Fruit fly (Drosophila melanogaster) whole organism, embryonic: ENCODE data around the gene CG17124.

Source experiments
- Blimp-1 ChIP-seq: fragments of 200-800 bp; sonication (Bioruptor generic); optimal IDR thresholded peaks from 3 replicates; lab custom pipeline; 2018; ENCODE audit warnings: missing biosample characterization, missing genetic modification characterization, mild to moderate bottlenecking, moderate library complexity, missing genetic modification reagents
- CG10321 ChIP-seq: fragments of 200-800 bp; sonication (Bioruptor generic); IDR thresholded peaks from 2 replicates; pipeline ENCODE4 v1.3.6; 2022; ENCODE audit warnings: missing biosample characterization, missing genetic modification characterization
- CG10543 ChIP-seq: fragments of 200-800 bp; sonication (Bioruptor generic); optimal IDR thresholded peaks from 3 replicates; lab custom pipeline; 2017; ENCODE audit warnings: missing biosample characterization, mild to moderate bottlenecking, missing genetic modification characterization, moderate library complexity
- CG10565 ChIP-seq: fragments of 200-800 bp; sonication (Bioruptor generic); optimal IDR thresholded peaks from 3 replicates; lab custom pipeline; 2016; ENCODE audit warnings: missing biosample characterization, mild to moderate bottlenecking, missing genetic modification characterization
- CG10979 ChIP-seq: fragments of 200-800 bp; sonication (Bioruptor generic); optimal IDR thresholded peaks from 2 replicates; lab custom pipeline; 2018; ENCODE audit warnings: missing biosample characterization, mild to moderate bottlenecking, missing genetic modification characterization, moderate library complexity
- CG11560 ChIP-seq: fragments of 200-800 bp; sonication (Bioruptor generic); IDR thresholded peaks from 3 replicates; pipeline ENCODE4 v1.3.6; 2022; ENCODE audit warnings: missing biosample characterization, missing genetic modification characterization
- CG11723 ChIP-seq: fragments of 200-800 bp; sonication (Bioruptor generic); optimal IDR thresholded peaks from 2 replicates; lab custom pipeline; 2017; ENCODE audit warnings: missing biosample characterization, mild to moderate bottlenecking, missing genetic modification characterization
- CG12155 ChIP-seq: fragments of 200-800 bp; sonication (Bioruptor generic); optimal IDR thresholded peaks from 3 replicates; lab custom pipeline; 2016; ENCODE audit warnings: missing biosample characterization, missing genetic modification characterization
- CG12391 ChIP-seq: fragments of 200-800 bp; sonication (Bioruptor generic); optimal IDR thresholded peaks from 3 replicates; lab custom pipeline; 2018; ENCODE audit warnings: missing biosample characterization, mild to moderate bottlenecking, missing genetic modification characterization, moderate library complexity
- CG12769 ChIP-seq: fragments of 200-800 bp; sonication (Bioruptor generic); optimal IDR thresholded peaks from 2 replicates; lab custom pipeline; 2019; ENCODE audit warnings: missing biosample characterization, mild to moderate bottlenecking, missing genetic modification characterization, moderate library complexity
- CG13123 ChIP-seq: fragments of 200-800 bp; sonication (Bioruptor generic); optimal IDR thresholded peaks from 2 replicates; lab custom pipeline; 2016; ENCODE audit warnings: missing biosample characterization, missing genetic modification characterization
- CG14050 ChIP-seq: fragments of 200-800 bp; sonication (Bioruptor generic); IDR thresholded peaks from 3 replicates; pipeline ENCODE4 v1.3.6; 2022; ENCODE audit warnings: missing biosample characterization, missing genetic modification characterization
- CG14667 ChIP-seq: fragments of 200-800 bp; sonication (Bioruptor generic); IDR thresholded peaks from 2 replicates; pipeline ENCODE4 v1.3.6; 2022; ENCODE audit warnings: missing biosample characterization, missing genetic modification characterization
- CG14965 ChIP-seq: fragments of 200-800 bp; sonication (Bioruptor generic); optimal IDR thresholded peaks from 2 replicates; lab custom pipeline; 2016; ENCODE audit warnings: missing biosample characterization, missing genetic modification characterization, borderline replicate concordance
- CG17385 ChIP-seq: fragments of 200-800 bp; sonication (Bioruptor generic); optimal IDR thresholded peaks from 3 replicates; lab custom pipeline; 2018; ENCODE audit warnings: missing biosample characterization, mild to moderate bottlenecking, missing genetic modification characterization
- CG1792 ChIP-seq: fragments of 200-800 bp; sonication (Bioruptor generic); optimal IDR thresholded peaks from 2 replicates; lab custom pipeline; 2016; ENCODE audit warnings: missing biosample characterization, missing genetic modification characterization
- CG3065 ChIP-seq: fragments of 200-800 bp; sonication (Bioruptor generic); optimal IDR thresholded peaks from 2 replicates; lab custom pipeline; 2016; ENCODE audit warnings: missing biosample characterization, missing genetic modification characterization
- CG31365 ChIP-seq: fragments of 200-800 bp; sonication (Bioruptor generic); optimal IDR thresholded peaks from 2 replicates; lab custom pipeline; 2018; ENCODE audit warnings: missing biosample characterization, mild to moderate bottlenecking, missing genetic modification characterization
- CG32772 ChIP-seq: fragments of 200-800 bp; sonication (Bioruptor generic); IDR thresholded peaks from 2 replicates; pipeline ENCODE4 v1.3.6; 2022; ENCODE audit warnings: missing biosample characterization, missing genetic modification characterization
- CG3407 ChIP-seq: fragments of 200-800 bp; sonication (Bioruptor generic); optimal IDR thresholded peaks from 2 replicates; lab custom pipeline; 2018; ENCODE audit warnings: missing biosample characterization, mild to moderate bottlenecking, missing genetic modification characterization
- CG34376 ChIP-seq: fragments of 200-800 bp; sonication (Bioruptor generic); optimal IDR thresholded peaks from 2 replicates; lab custom pipeline; 2018; ENCODE audit warnings: missing biosample characterization, mild to moderate bottlenecking, missing genetic modification characterization
- CG34422 ChIP-seq: fragments of 200-800 bp; sonication (Bioruptor generic); IDR thresholded peaks from 3 replicates; pipeline ENCODE4 v1.3.6; 2022; ENCODE audit warnings: missing biosample characterization, missing genetic modification characterization
- CG4404 ChIP-seq: fragments of 200-800 bp; sonication (Bioruptor generic); IDR thresholded peaks from 2 replicates; pipeline ENCODE4 v1.3.6; 2022; ENCODE audit warnings: missing biosample characterization, missing genetic modification characterization
- CG4424 ChIP-seq: fragments of 200-800 bp; sonication (Bioruptor generic); optimal IDR thresholded peaks from 3 replicates; lab custom pipeline; 2016; ENCODE audit warnings: missing biosample characterization, missing genetic modification characterization
- CG5180 ChIP-seq: fragments of 200-800 bp; sonication (Bioruptor generic); optimal IDR thresholded peaks from 3 replicates; lab custom pipeline; 2017; ENCODE audit warnings: missing biosample characterization, missing genetic modification characterization, mild to moderate bottlenecking, moderate library complexity, missing genetic modification reagents
- CG6175 ChIP-seq: fragments of 200-800 bp; sonication (Bioruptor generic); IDR thresholded peaks from 3 replicates; pipeline ENCODE4 v1.3.6; 2022; ENCODE audit warnings: missing biosample characterization, missing genetic modification characterization
- CG7839 ChIP-seq: fragments of 200-800 bp; sonication (Bioruptor generic); optimal IDR thresholded peaks from 3 replicates; lab custom pipeline; 2018; ENCODE audit warnings: missing biosample characterization, mild to moderate bottlenecking, missing genetic modification characterization, moderate library complexity
- Camta ChIP-seq: fragments of 200-800 bp; sonication (Bioruptor generic); optimal IDR thresholded peaks from 2 replicates; lab custom pipeline; 2016; ENCODE audit warnings: missing biosample characterization, missing genetic modification characterization
- Chrac-16 ChIP-seq: fragments of 200-800 bp; sonication (Bioruptor generic); optimal IDR thresholded peaks from 3 replicates; lab custom pipeline; 2016; ENCODE audit warnings: missing biosample characterization, missing genetic modification characterization
- HLHmδ ChIP-seq: fragments of 200-800 bp; sonication (Bioruptor generic); optimal IDR thresholded peaks from 2 replicates; lab custom pipeline; 2018; ENCODE audit warnings: missing biosample characterization, mild to moderate bottlenecking, missing genetic modification characterization, moderate library complexity
- Hr3 ChIP-seq: fragments of 200-800 bp; sonication (Bioruptor generic); optimal IDR thresholded peaks from 3 replicates; lab custom pipeline; 2016; ENCODE audit warnings: missing biosample characterization, missing genetic modification characterization
- Pdp1 ChIP-seq, 2 experiments: fragments of 200-800 bp; sonication (Bioruptor generic); optimal IDR thresholded peaks; 3 replicates each; lab custom pipeline; 2016; ENCODE audit warnings: missing biosample characterization in 2 of 2, missing genetic modification characterization in 2 of 2, mild to moderate bottlenecking in 1 of 2, moderate library complexity in 1 of 2
- Side ChIP-seq: fragments of 200-800 bp; sonication (Bioruptor generic); optimal IDR thresholded peaks from 2 replicates; lab custom pipeline; 2016; ENCODE audit warnings: missing biosample characterization, missing genetic modification characterization
- Sry-β ChIP-seq: fragments of 200-800 bp; sonication (Bioruptor generic); optimal IDR thresholded peaks from 2 replicates; lab custom pipeline; 2018; ENCODE audit warnings: missing biosample characterization, mild to moderate bottlenecking, missing genetic modification characterization, moderate library complexity
- Vsx1 ChIP-seq: fragments of 200-800 bp; sonication (Bioruptor generic); optimal IDR thresholded peaks from 2 replicates; lab custom pipeline; 2017; ENCODE audit warnings: missing biosample characterization, mild to moderate bottlenecking, missing genetic modification characterization, missing genetic modification reagents
- danr ChIP-seq: fragments of 200-800 bp; sonication (Bioruptor generic); IDR thresholded peaks from 2 replicates; pipeline ENCODE4 v1.3.6; 2022; ENCODE audit warnings: missing biosample characterization, missing genetic modification characterization
- dmrt11E ChIP-seq: fragments of 200-800 bp; sonication (Bioruptor generic); optimal IDR thresholded peaks from 3 replicates; lab custom pipeline; 2018; ENCODE audit warnings: missing biosample characterization, mild to moderate bottlenecking, missing genetic modification characterization, moderate library complexity
- eve ChIP-seq, 2 experiments: fragments of >200 bp; optimal IDR thresholded peaks; 2 replicates each; lab custom pipeline; 2017; ENCODE audit warnings: missing biosample characterization in 2 of 2, missing genetic modification characterization in 2 of 2
- fd96Cb ChIP-seq: fragments of 200-800 bp; sonication (Bioruptor generic); optimal IDR thresholded peaks from 2 replicates; lab custom pipeline; 2018; ENCODE audit warnings: missing biosample characterization, mild to moderate bottlenecking, missing genetic modification characterization, moderate library complexity
- fu2 ChIP-seq: fragments of 200-800 bp; sonication (Bioruptor generic); optimal IDR thresholded peaks from 2 replicates; lab custom pipeline; 2016; ENCODE audit warnings: missing biosample characterization, missing genetic modification characterization
- hkb ChIP-seq, 2 experiments: fragments of 200-800 bp in 1 of 2; fragments of >200 bp in 1 of 2; sonication (Bioruptor generic) in 1 of 2; IDR thresholded peaks in 1 of 2; optimal IDR thresholded peaks in 1 of 2; 2 replicates each; pipeline versions ENCODE4 v1.3.6 to Lab custom; 2017 to 2022; ENCODE audit warnings: missing biosample characterization in 1 of 2, missing genetic modification characterization in 1 of 2
- onecut ChIP-seq: fragments of 200-800 bp; sonication (Bioruptor generic); IDR thresholded peaks from 2 replicates; pipeline ENCODE4 v1.3.6; 2022; ENCODE audit warnings: missing biosample characterization, missing genetic modification characterization
- pan ChIP-seq, 4 experiments: fragments of >200 bp in 3 of 4; fragments of 200-800 bp in 1 of 4; sonication (Bioruptor generic) in 1 of 4; optimal IDR thresholded peaks in 3 of 4; IDR thresholded peaks in 1 of 4; 2 replicates each; pipeline versions ENCODE4 v1.3.6 to Lab custom; 2017 to 2022; ENCODE audit warnings: missing biosample characterization in 2 of 4, missing genetic modification characterization in 2 of 4, mixed read lengths in 1 of 4
- pros ChIP-seq: fragments of 200-800 bp; sonication (Bioruptor generic); optimal IDR thresholded peaks from 3 replicates; lab custom pipeline; 2019; ENCODE audit warnings: missing biosample characterization, mild to moderate bottlenecking, missing genetic modification characterization, moderate library complexity
- pzg ChIP-seq: fragments of 200-800 bp; sonication (Bioruptor generic); optimal IDR thresholded peaks from 3 replicates; lab custom pipeline; 2018; ENCODE audit warnings: missing biosample characterization, mild to moderate bottlenecking, missing genetic modification characterization, moderate library complexity
- rib ChIP-seq: fragments of 200-800 bp; sonication (Bioruptor generic); IDR thresholded peaks from 2 replicates; pipeline ENCODE4 v1.3.6; 2022; ENCODE audit warnings: missing biosample characterization, missing genetic modification characterization
- row ChIP-seq: fragments of 200-800 bp; sonication (Bioruptor generic); IDR thresholded peaks from 3 replicates; pipeline ENCODE4 v1.3.6; 2022; ENCODE audit warnings: missing biosample characterization, missing genetic modification characterization
- scrt ChIP-seq: fragments of 200-800 bp; sonication (Bioruptor generic); optimal IDR thresholded peaks from 2 replicates; lab custom pipeline; 2018; ENCODE audit warnings: missing biosample characterization, mild to moderate bottlenecking, missing genetic modification characterization, moderate library complexity
- unc-4 ChIP-seq: fragments of 200-800 bp; sonication (Bioruptor generic); IDR thresholded peaks from 2 replicates; pipeline ENCODE4 v1.3.6; 2022; ENCODE audit warnings: missing biosample characterization, missing genetic modification characterization; ENCODE audit not compliant: partially characterized antibody
- wor ChIP-seq: fragments of 200-800 bp; sonication (Bioruptor generic); IDR thresholded peaks from 2 replicates; pipeline ENCODE4 v1.3.6; 2022; ENCODE audit warnings: missing biosample characterization, missing genetic modification characterization

Gene CG17124

DNA sequence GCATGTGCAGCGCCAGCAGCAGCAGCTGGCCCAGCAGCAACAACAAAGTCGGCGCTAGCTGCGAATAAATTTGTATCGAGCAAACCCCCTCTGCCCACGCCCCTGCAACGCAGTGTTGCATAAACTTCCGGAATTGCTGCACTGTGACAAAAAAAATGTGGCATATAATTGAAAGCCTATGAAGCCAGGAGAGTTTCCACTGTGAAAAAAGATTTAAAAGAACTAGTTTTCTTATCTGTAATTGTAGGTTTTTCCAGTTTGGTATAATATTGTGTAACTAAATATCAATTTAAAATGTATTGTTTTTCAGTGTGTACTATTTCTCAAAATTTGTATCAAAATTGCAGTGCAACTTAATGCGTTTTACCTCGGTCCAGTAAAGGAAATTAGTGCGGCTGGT is 7.9 kb downstream of the CG17124 start (continued):
- no peak for TF ChIP-seq CG7839 (tag; lab: Kevin White, UChicago)
- no peak for TF ChIP-seq CG11560 (tag; lab: Robert Waterston, UW)
- no peak for TF ChIP-seq unc-4 (GFP tag; lab: Robert Waterston, UW)
- no peak for TF ChIP-seq CG10543 (GFP tag; lab: Kevin White, UChicago)
- TF ChIP-seq Blimp-1 (GFP tag; lab: Kevin White, UChicago): peak; percentile 26
- 0 out of 3 replicates have a peak, but pooled peaks have one; percentile 14 for TF ChIP-seq row
- no peak for TF ChIP-seq Hr3 (GFP tag; lab: Kevin White, UChicago)
- TF ChIP-seq Pdp1 (GFP tag; optimal IDR thresholded peaks at IDR 0.05; lab: Kevin White, UChicago): peak in 1 of 2 experiments; percentile 45
- TF ChIP-seq eve (GFP tag; optimal IDR thresholded peaks at IDR 0.05; lab: Kevin White, UChicago): no peak
- TF ChIP-seq pros (GFP tag; lab: Kevin White, UChicago): no peak
- no peak for TF ChIP-seq CG14050
- TF ChIP-seq CG12155 (GFP tag; lab: Kevin White, UChicago): no peak
- TF ChIP-seq CG6175: no peak
- TF ChIP-seq CG1792 (GFP tag; lab: Kevin White, UChicago): no peak
- TF ChIP-seq CG4404 (GFP tag; lab: Robert Waterston, UW): no peak
- no peak for TF ChIP-seq CG3407 (GFP tag; lab: Kevin White, UChicago)
- TF ChIP-seq onecut: no peak
- TF ChIP-seq danr (GFP tag; lab: Robert Waterston, UW): no peak
- no peak for TF ChIP-seq CG34422
- no peak for TF ChIP-seq Chrac-16 (GFP tag; lab: Kevin White, UChicago)
- no peak for TF ChIP-seq CG11723 (GFP tag; lab: Kevin White, UChicago)
- TF ChIP-seq fd96Cb (tag; lab: Kevin White, UChicago): peak; percentile 9
- TF ChIP-seq Side (GFP tag; lab: Kevin White, UChicago): no peak
- TF ChIP-seq CG5180 (GFP tag; lab: Kevin White, UChicago): peak; percentile 78
- no peak for TF ChIP-seq CG12769
- peak; percentile 16 for TF ChIP-seq CG10979 (tag; lab: Kevin White, UChicago)
- no peak for TF ChIP-seq rib (GFP tag; lab: Robert Waterston, UW)
- no peak for TF ChIP-seq CG10565 (GFP tag; lab: Kevin White, UChicago)
- TF ChIP-seq CG4424: peak; percentile 20
- no peak for TF ChIP-seq CG3065
- TF ChIP-seq CG12391 (tag; lab: Kevin White, UChicago): peak; percentile 7
- TF ChIP-seq CG31365: no peak
- no peak for TF ChIP-seq CG32772 (GFP tag; lab: Robert Waterston, UW)
- TF ChIP-seq CG13123 (GFP tag; lab: Kevin White, UChicago): no peak
- TF ChIP-seq Camta (GFP tag; lab: Kevin White, UChicago): no peak
- TF ChIP-seq dmrt11E (tag; lab: Kevin White, UChicago): no peak
- TF ChIP-seq wor (GFP tag; lab: Robert Waterston, UW): no peak
- TF ChIP-seq Sry-β (GFP tag; lab: Kevin White, UChicago): no peak
- TF ChIP-seq fu2 (GFP tag; lab: Kevin White, UChicago): no peak
- no peak for TF ChIP-seq HLHmδ (GFP tag; lab: Kevin White, UChicago)
- TF ChIP-seq Vsx1 (GFP tag; lab: Kevin White, UChicago): no peak
- no peak for TF ChIP-seq hkb (optimal IDR thresholded peaks at IDR 0.05; lab: Kevin White, UChicago)
- 0 out of 2 replicates have a peak, but pooled peaks have one; percentile 13 for TF ChIP-seq hkb (GFP tag; IDR thresholded peaks at IDR 0.05; lab: Robert Waterston, UW)
- no peak for TF ChIP-seq CG10321
- no peak for TF ChIP-seq pzg (GFP tag; lab: Kevin White, UChicago)
- no peak for TF ChIP-seq CG17385 (GFP tag; lab: Kevin White, UChicago)
- no peak for TF ChIP-seq pan (optimal IDR thresholded peaks at IDR 0.05; lab: Kevin White, UChicago)
- TF ChIP-seq pan (GFP tag; optimal IDR thresholded peaks at IDR 0.05 in 1 of 2, IDR thresholded peaks at IDR 0.05 in 1 of 2): no peak
- TF ChIP-seq CG14667 (GFP tag; lab: Robert Waterston, UW): 0 out of 2 replicates have a peak, but pooled peaks have one; percentile 5
- TF ChIP-seq scrt (GFP tag; lab: Kevin White, UChicago): no peak
- no peak for TF ChIP-seq CG14965
- no peak for TF ChIP-seq CG34376
